Fruit fly (Drosophila melanogaster) whole organism, adult: ENCODE data around the gene HIP.

ENCODE experiments used
- CG11617 ChIP-seq: fragments of 200-800 bp; sonication (Bioruptor generic); optimal IDR thresholded peaks from 2 replicates; lab custom pipeline; 2017; ENCODE audit warnings: mild to moderate bottlenecking, missing biosample characterization, missing genetic modification reagents, missing genetic modification characterization
- CG12768 ChIP-seq: fragments of 200-800 bp; sonication (Bioruptor generic); optimal IDR thresholded peaks from 2 replicates; lab custom pipeline; 2017; ENCODE audit warnings: missing biosample characterization, missing genetic modification characterization, mild to moderate bottlenecking, moderate library complexity, missing genetic modification reagents
- CG14711 ChIP-seq: fragments of 200-800 bp; sonication (Bioruptor generic); optimal IDR thresholded peaks from 2 replicates; lab custom pipeline; 2018; ENCODE audit warnings: missing biosample characterization, mild to moderate bottlenecking, missing genetic modification characterization, moderate library complexity
- CG1620 ChIP-seq: fragments of 200-800 bp; sonication (Bioruptor generic); optimal IDR thresholded peaks from 2 replicates; lab custom pipeline; 2016; ENCODE audit warnings: missing biosample characterization, missing genetic modification characterization
- CG33017 ChIP-seq: fragments of 200-800 bp; sonication (Bioruptor generic); optimal IDR thresholded peaks from 2 replicates; lab custom pipeline; 2018; ENCODE audit warnings: missing biosample characterization, mild to moderate bottlenecking, missing genetic modification characterization, moderate library complexity
- CG5204 ChIP-seq: fragments of 200-800 bp; sonication (Bioruptor generic); optimal IDR thresholded peaks from 2 replicates; lab custom pipeline; 2016; ENCODE audit warnings: missing biosample characterization, missing genetic modification characterization
- CG7045 ChIP-seq: fragments of 200-800 bp; sonication (Bioruptor generic); optimal IDR thresholded peaks from 2 replicates; lab custom pipeline; 2017; ENCODE audit warnings: missing biosample characterization, mild to moderate bottlenecking, missing genetic modification characterization
- CG7101 ChIP-seq: fragments of 200-800 bp; sonication (Bioruptor generic); optimal IDR thresholded peaks from 2 replicates; lab custom pipeline; 2018; ENCODE audit warnings: missing biosample characterization, mild to moderate bottlenecking, missing genetic modification characterization, moderate library complexity
- Clk ChIP-seq: fragments of 200-800 bp; sonication (Bioruptor generic); optimal IDR thresholded peaks from 2 replicates; lab custom pipeline; 2017; ENCODE audit warnings: missing biosample characterization, missing genetic modification characterization
- Crg-1 ChIP-seq: fragments of 200-800 bp; sonication (Bioruptor generic); optimal IDR thresholded peaks from 2 replicates; lab custom pipeline; 2016; ENCODE audit warnings: missing biosample characterization, missing genetic modification characterization
- Hr96 ChIP-seq: fragments of 200-800 bp; sonication (Bioruptor generic); optimal IDR thresholded peaks from 2 replicates; lab custom pipeline; 2016; ENCODE audit warnings: missing biosample characterization, missing genetic modification characterization
- Mnt ChIP-seq: fragments of 200-800 bp; sonication (Bioruptor generic); optimal IDR thresholded peaks from 2 replicates; lab custom pipeline; 2016; ENCODE audit warnings: missing biosample characterization, mild to moderate bottlenecking, missing genetic modification characterization
- bab1 ChIP-seq: fragments of 200-800 bp; sonication (Bioruptor generic); optimal IDR thresholded peaks from 3 replicates; lab custom pipeline; 2019; ENCODE audit warnings: missing biosample characterization, mild to moderate bottlenecking, missing genetic modification characterization, moderate library complexity
- cic ChIP-seq: fragments of 200-800 bp; sonication (Bioruptor generic); optimal IDR thresholded peaks from 2 replicates; lab custom pipeline; 2017; ENCODE audit warnings: missing biosample characterization, mild to moderate bottlenecking, missing genetic modification characterization, moderate library complexity
- cnc ChIP-seq, 2 experiments: fragments of >200 bp; optimal IDR thresholded peaks; 2 replicates each; lab custom pipeline; 2017
- kay ChIP-seq: fragments of 200-800 bp; sonication (Bioruptor generic); peaks from one replicate; lab custom pipeline; 2016; ENCODE audit warnings: missing biosample characterization, missing genetic modification characterization, borderline replicate concordance
- ovo ChIP-seq: fragments of 200-800 bp; sonication (Bioruptor generic); optimal IDR thresholded peaks from 2 replicates; lab custom pipeline; 2016; ENCODE audit warnings: missing biosample characterization, missing genetic modification characterization
- pad ChIP-seq: fragments of 200-800 bp; sonication (Bioruptor generic); optimal IDR thresholded peaks from 3 replicates; lab custom pipeline; 2017; ENCODE audit warnings: missing biosample characterization, missing genetic modification characterization, mild to moderate bottlenecking, moderate library complexity, missing genetic modification reagents
- tj ChIP-seq: fragments of 200-800 bp; sonication (Bioruptor generic); optimal IDR thresholded peaks from 3 replicates; lab custom pipeline; 2017; ENCODE audit warnings: missing biosample characterization, mild to moderate bottlenecking, missing genetic modification characterization, moderate library complexity
- toe ChIP-seq: fragments of 200-800 bp; sonication (Bioruptor generic); optimal IDR thresholded peaks from 2 replicates; lab custom pipeline; 2016; ENCODE audit warnings: missing biosample characterization, missing genetic modification characterization

The HIP gene

dm6 chrX:3767085-3767484, 31.9 kb upstream of the HIP start:
- TF ChIP-seq toe (GFP tag; lab: Kevin White, UChicago) (no peak), CG5204 (GFP tag; lab: Kevin White, UChicago) (no peak), CG7101 (tag; lab: Kevin White, UChicago) (no peak), CG7045 (no peak), Crg-1 (no peak), Clk (no peak), Hr96 (GFP tag; lab: Kevin White, UChicago) (no peak), CG1620 (GFP tag; lab: Kevin White, UChicago) (no peak), pad (GFP tag; lab: Kevin White, UChicago) (no peak), CG14711 (no peak), CG12768 (GFP tag; lab: Kevin White, UChicago) (no peak), CG33017 (tag; lab: Kevin White, UChicago) (no peak), bab1 (GFP tag; lab: Kevin White, UChicago) (no peak), tj (GFP tag; lab: Kevin White, UChicago) (no peak)

DNA sequence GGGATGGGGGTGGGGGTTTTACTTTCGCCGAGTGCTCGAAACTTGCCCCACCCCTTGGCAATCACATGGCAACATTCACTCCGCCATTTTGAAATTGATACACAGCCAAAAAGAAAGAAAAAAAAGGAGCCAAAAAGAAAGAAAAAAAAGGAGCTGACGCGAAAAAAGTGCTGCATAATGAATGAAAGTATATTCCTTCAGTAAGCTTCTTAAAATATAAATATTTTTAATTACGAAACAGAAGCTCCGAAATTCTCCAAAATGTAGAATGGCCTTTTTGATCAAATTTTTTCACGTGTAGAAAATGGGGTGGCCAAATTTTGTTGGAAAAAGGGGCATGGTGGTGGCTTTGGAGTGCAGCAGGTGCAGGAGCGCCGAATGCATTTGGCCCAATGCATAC, 30.7 kb upstream of the HIP start:
- TF ChIP-seq CG11617 (no peak), cnc (optimal IDR thresholded peaks at IDR 0.05; lab: Kevin White, UChicago) (no peak), kay (GFP tag; lab: Kevin White, UChicago) (no peak), cic (GFP tag; lab: Kevin White, UChicago) (no peak), CG5204 (GFP tag; lab: Kevin White, UChicago) (no peak), CG7045 (peak; percentile 15), toe (GFP tag; lab: Kevin White, UChicago) (no peak), Hr96 (GFP tag; lab: Kevin White, UChicago) (no peak), Crg-1 (no peak), tj (GFP tag; lab: Kevin White, UChicago) (peak; percentile 3), CG7101 (tag; lab: Kevin White, UChicago) (peak; percentile 2), CG14711 (peak; percentile 24), ovo (no peak), Clk (no peak), pad (GFP tag; lab: Kevin White, UChicago) (no peak), CG33017 (tag; lab: Kevin White, UChicago) (no peak), CG12768 (GFP tag; lab: Kevin White, UChicago) (peak; percentile 15), bab1 (GFP tag; lab: Kevin White, UChicago) (no peak), CG1620 (GFP tag; lab: Kevin White, UChicago) (no peak), Mnt (GFP tag; lab: Kevin White, UChicago) (no peak)

DNA sequence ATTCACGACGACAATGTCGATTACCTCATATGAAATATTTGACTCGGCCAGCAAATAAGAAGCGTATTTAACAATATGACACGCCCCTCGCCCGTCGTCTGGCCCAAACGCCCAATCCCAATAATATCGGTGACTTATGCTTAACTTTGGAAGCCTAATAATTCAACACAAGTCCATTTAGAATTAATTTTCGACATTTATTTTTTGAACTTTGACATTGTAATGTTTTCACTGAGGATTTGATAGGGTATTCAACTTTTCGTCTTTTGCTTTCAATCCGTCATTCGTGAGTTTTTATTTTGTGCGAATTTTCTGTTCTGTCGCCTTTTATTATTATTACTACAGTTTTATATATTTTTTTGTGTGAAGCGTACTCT, 26.5 kb upstream of the HIP start:
- no peak for TF ChIP-seq cic (GFP tag; lab: Kevin White, UChicago)
- no peak for TF ChIP-seq kay (GFP tag; lab: Kevin White, UChicago)
- TF ChIP-seq pad (GFP tag; lab: Kevin White, UChicago): no peak
- TF ChIP-seq Clk: no peak
- no peak for TF ChIP-seq CG33017 (tag; lab: Kevin White, UChicago)
- TF ChIP-seq Crg-1: no peak
- no peak for TF ChIP-seq Hr96 (GFP tag; lab: Kevin White, UChicago)
- TF ChIP-seq CG1620 (GFP tag; lab: Kevin White, UChicago): no peak
- no peak for TF ChIP-seq CG12768 (GFP tag; lab: Kevin White, UChicago)

dm6 chrX:3772811-3773740, 25.9 kb upstream of the HIP start:
- peak; percentile 37 for TF ChIP-seq Mnt (GFP tag; lab: Kevin White, UChicago)
- no peak for TF ChIP-seq CG12768 (GFP tag; lab: Kevin White, UChicago)
- peak; percentile 89 for TF ChIP-seq bab1 (GFP tag; lab: Kevin White, UChicago)
- TF ChIP-seq CG14711: peak; percentile 74
- TF ChIP-seq kay (GFP tag; lab: Kevin White, UChicago): peak; percentile 97
- TF ChIP-seq ovo: no peak
- peak; percentile 44 for TF ChIP-seq CG33017 (tag; lab: Kevin White, UChicago)
- no peak for TF ChIP-seq Clk
- TF ChIP-seq toe (GFP tag; lab: Kevin White, UChicago): no peak
- TF ChIP-seq CG7045: peak; percentile 8
- peak; percentile 63 for TF ChIP-seq CG11617
- peak; percentile 29 for TF ChIP-seq cic (GFP tag; lab: Kevin White, UChicago)
- TF ChIP-seq Crg-1: no peak
- peak; percentile 85 for TF ChIP-seq CG7101 (tag; lab: Kevin White, UChicago)
- peak; percentile 82 for TF ChIP-seq tj (GFP tag; lab: Kevin White, UChicago)
- TF ChIP-seq pad (GFP tag; lab: Kevin White, UChicago): peak; percentile 85
- TF ChIP-seq CG1620 (GFP tag; lab: Kevin White, UChicago): peak; percentile 20

DNA sequence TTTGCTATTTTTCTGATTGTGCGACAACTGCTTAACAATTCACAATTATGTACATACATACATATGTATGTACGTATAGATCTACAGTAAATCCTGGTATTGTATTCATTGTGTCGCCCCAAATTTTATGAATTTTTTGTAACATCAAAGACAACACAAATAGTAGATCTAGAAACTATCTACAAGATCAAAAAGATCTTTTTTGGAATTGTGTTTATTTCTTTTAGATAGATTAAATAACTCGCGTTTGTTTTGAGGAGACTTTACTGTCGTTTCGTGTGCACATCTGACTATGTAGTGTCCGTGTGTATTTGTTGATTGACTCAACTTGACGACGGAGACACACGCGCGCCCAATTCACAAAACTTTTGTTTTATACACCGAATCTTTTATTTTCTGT, 24.7 kb upstream of the HIP start:
- TF ChIP-seq Hr96 (GFP tag; lab: Kevin White, UChicago) (peak; percentile 91), CG5204 (GFP tag; lab: Kevin White, UChicago) (peak; percentile 84), CG33017 (tag; lab: Kevin White, UChicago) (peak; percentile 93), kay (GFP tag; lab: Kevin White, UChicago) (peak; percentile 89), CG7045 (peak; percentile 88), bab1 (GFP tag; lab: Kevin White, UChicago) (peak; percentile 100), cnc (optimal IDR thresholded peaks at IDR 0.05; lab: Kevin White, UChicago) (no peak), Crg-1 (peak; percentile 93), CG11617 (peak; percentile 93), CG7101 (tag; lab: Kevin White, UChicago) (peak; percentile 99), Mnt (GFP tag; lab: Kevin White, UChicago) (peak; percentile 83), CG1620 (GFP tag; lab: Kevin White, UChicago) (peak; percentile 95), pad (GFP tag; lab: Kevin White, UChicago) (peak; percentile 87), Clk (peak; percentile 75), ovo (peak; percentile 81), CG12768 (GFP tag; lab: Kevin White, UChicago) (peak; percentile 81), cic (GFP tag; lab: Kevin White, UChicago) (peak; percentile 65), tj (GFP tag; lab: Kevin White, UChicago) (peak; percentile 84), toe (GFP tag; lab: Kevin White, UChicago) (peak; percentile 74), CG14711 (peak; percentile 95)
